Fruit fly (Drosophila melanogaster) whole organism, embryonic: ENCODE results near the gene meigo.

Source experiments
- Asciz ChIP-seq: fragments of 200-800 bp; sonication (Bioruptor generic); optimal IDR thresholded peaks from 2 replicates; lab custom pipeline; 2017; ENCODE audit warnings: missing biosample characterization, mild to moderate bottlenecking, missing genetic modification characterization, missing genetic modification reagents
- Bgb ChIP-seq: fragments of 200-800 bp; sonication (Bioruptor generic); IDR thresholded peaks from 2 replicates; pipeline ENCODE4 v1.3.6; 2022; ENCODE audit warnings: missing biosample characterization, missing genetic modification characterization; ENCODE audit not compliant: partially characterized antibody
- CG10267 ChIP-seq: fragments of 200-800 bp; sonication (Bioruptor generic); optimal IDR thresholded peaks from 2 replicates; lab custom pipeline; 2018; ENCODE audit warnings: missing biosample characterization, mild to moderate bottlenecking, missing genetic modification characterization, moderate library complexity
- CG11398 ChIP-seq: fragments of 200-800 bp; sonication (Bioruptor generic); optimal IDR thresholded peaks from 2 replicates; lab custom pipeline; 2016; ENCODE audit warnings: missing biosample characterization, missing genetic modification characterization
- CG12299 ChIP-seq: fragments of 200-800 bp; sonication (Bioruptor generic); optimal IDR thresholded peaks from 2 replicates; lab custom pipeline; 2018; ENCODE audit warnings: missing biosample characterization, mild to moderate bottlenecking, missing genetic modification characterization
- CG12769 ChIP-seq: fragments of 200-800 bp; sonication (Bioruptor generic); optimal IDR thresholded peaks from 2 replicates; lab custom pipeline; 2019; ENCODE audit warnings: missing biosample characterization, mild to moderate bottlenecking, missing genetic modification characterization, moderate library complexity
- CG13424 ChIP-seq: fragments of 200-800 bp; sonication (Bioruptor generic); optimal IDR thresholded peaks from 2 replicates; lab custom pipeline; 2019; ENCODE audit warnings: missing biosample characterization, mild to moderate bottlenecking, missing genetic modification characterization, moderate library complexity
- CG15269 ChIP-seq: fragments of 200-800 bp; sonication (Bioruptor generic); optimal IDR thresholded peaks from 2 replicates; lab custom pipeline; 2018; ENCODE audit warnings: missing biosample characterization, mild to moderate bottlenecking, missing genetic modification characterization, moderate library complexity
- CG1529 ChIP-seq: fragments of 200-800 bp; sonication (Bioruptor generic); optimal IDR thresholded peaks from 3 replicates; lab custom pipeline; 2018; ENCODE audit warnings: missing biosample characterization, missing genetic modification characterization
- CG18764 ChIP-seq: fragments of 200-800 bp; sonication (Bioruptor generic); optimal IDR thresholded peaks from 3 replicates; lab custom pipeline; 2016; ENCODE audit warnings: missing biosample characterization, missing genetic modification characterization
- CG30020 ChIP-seq: fragments of 200-800 bp; optimal IDR thresholded peaks from 2 replicates; lab custom pipeline; 2019; ENCODE audit warnings: missing biosample characterization, mild to moderate bottlenecking, missing genetic modification characterization, moderate library complexity
- CG4820 ChIP-seq: fragments of 200-800 bp; sonication (Bioruptor generic); optimal IDR thresholded peaks from 3 replicates; lab custom pipeline; 2016; ENCODE audit warnings: missing biosample characterization, missing genetic modification characterization
- CG7928 ChIP-seq: fragments of 200-800 bp; sonication (Bioruptor generic); optimal IDR thresholded peaks from 2 replicates; lab custom pipeline; 2017; ENCODE audit warnings: missing biosample characterization, mild to moderate bottlenecking, missing genetic modification characterization
- CG9797 ChIP-seq: fragments of 200-800 bp; sonication (Bioruptor generic); optimal IDR thresholded peaks from 3 replicates; lab custom pipeline; 2018; ENCODE audit warnings: missing biosample characterization, mild to moderate bottlenecking, missing genetic modification characterization
- CkIIα-i1 ChIP-seq: fragments of 200-800 bp; sonication (Bioruptor generic); IDR thresholded peaks from 2 replicates; pipeline ENCODE4 v1.3.6; 2022; ENCODE audit warnings: missing biosample characterization, missing genetic modification characterization
- CoRest ChIP-seq: fragments of 200-800 bp; sonication (Bioruptor generic); optimal IDR thresholded peaks from 3 replicates; lab custom pipeline; 2018; ENCODE audit warnings: missing biosample characterization, mild to moderate bottlenecking, missing genetic modification characterization, moderate library complexity
- D19A ChIP-seq: fragments of 200-800 bp; optimal IDR thresholded peaks from 3 replicates; lab custom pipeline; 2019; ENCODE audit warnings: missing biosample characterization, mild to moderate bottlenecking, missing genetic modification characterization, moderate library complexity
- Dll ChIP-seq: fragments of 200-800 bp; sonication (Bioruptor generic); IDR thresholded peaks from 4 replicates; pipeline ENCODE4 v1.3.6; 2022; ENCODE audit warnings: missing biosample characterization, missing genetic modification characterization; ENCODE audit not compliant: partially characterized antibody
- Dref ChIP-seq: fragments of 200-800 bp; sonication (Bioruptor generic); IDR thresholded peaks from 2 replicates; pipeline ENCODE4 v1.3.6; 2022; ENCODE audit warnings: missing biosample characterization, missing genetic modification characterization
- Ets97D ChIP-seq: fragments of 200-800 bp; sonication (Bioruptor generic); optimal IDR thresholded peaks from 3 replicates; lab custom pipeline; 2016; ENCODE audit warnings: missing biosample characterization, missing genetic modification characterization
- H2.0 ChIP-seq: fragments of 200-800 bp; sonication (Bioruptor generic); IDR thresholded peaks from 2 replicates; pipeline ENCODE4 v1.3.6; 2022; ENCODE audit warnings: missing biosample characterization, missing genetic modification characterization
- Hand ChIP-seq: fragments of 200-800 bp; sonication (Bioruptor generic); optimal IDR thresholded peaks from 2 replicates; lab custom pipeline; 2017; ENCODE audit warnings: mild to moderate bottlenecking, missing biosample characterization, missing genetic modification reagents, missing genetic modification characterization
- Hey ChIP-seq: fragments of 200-800 bp; sonication (Bioruptor generic); optimal IDR thresholded peaks from 3 replicates; lab custom pipeline; 2018; ENCODE audit warnings: missing biosample characterization, mild to moderate bottlenecking, missing genetic modification characterization
- Hmr ChIP-seq: fragments of 200-800 bp; sonication (Bioruptor generic); optimal IDR thresholded peaks from 3 replicates; lab custom pipeline; 2017; ENCODE audit warnings: mild to moderate bottlenecking, missing biosample characterization, missing genetic modification reagents, missing genetic modification characterization
- Lim3 ChIP-seq: fragments of 200-800 bp; sonication (Bioruptor generic); IDR thresholded peaks from 2 replicates; pipeline ENCODE4 v1.3.6; 2022; ENCODE audit warnings: missing biosample characterization, missing genetic modification characterization
- Med ChIP-seq: fragments of 200-800 bp; sonication (Bioruptor generic); peaks from one replicate; lab custom pipeline; 2016; ENCODE audit warnings: missing biosample characterization, missing genetic modification characterization, mild to moderate bottlenecking, inconsistent platforms, moderate library complexity
- Sox102F ChIP-seq: fragments of 200-800 bp; sonication (Bioruptor generic); optimal IDR thresholded peaks from 2 replicates; lab custom pipeline; 2018; ENCODE audit warnings: missing biosample characterization, mild to moderate bottlenecking, missing genetic modification characterization, moderate library complexity
- Xrp1 ChIP-seq: fragments of 200-800 bp; sonication (Bioruptor generic); IDR thresholded peaks from 2 replicates; pipeline ENCODE4 v1.3.6; 2022; ENCODE audit warnings: missing biosample characterization, missing genetic modification characterization
- abd-A ChIP-seq: fragments of 200-800 bp; sonication (Bioruptor generic); optimal IDR thresholded peaks from 3 replicates; lab custom pipeline; 2019; ENCODE audit warnings: missing biosample characterization, mild to moderate bottlenecking, missing genetic modification characterization, moderate library complexity
- croc ChIP-seq: fragments of 200-800 bp; sonication (Bioruptor generic); conservative IDR thresholded peaks from 3 replicates; pipeline ENCODE4 v1.3.6; 2022; ENCODE audit warnings: missing biosample characterization, missing genetic modification characterization
- esg ChIP-seq: fragments of 200-800 bp; sonication (Bioruptor generic); conservative IDR thresholded peaks from 2 replicates; pipeline ENCODE4 v1.3.6; 2022; ENCODE audit warnings: missing biosample characterization, missing genetic modification characterization
- exex ChIP-seq: fragments of 200-800 bp; sonication (Bioruptor generic); optimal IDR thresholded peaks from 4 replicates; lab custom pipeline; 2018; ENCODE audit warnings: missing biosample characterization, mild to moderate bottlenecking, missing genetic modification characterization, moderate library complexity
- fd64A ChIP-seq: fragments of 200-800 bp; sonication (Bioruptor generic); optimal IDR thresholded peaks from 3 replicates; lab custom pipeline; 2018; ENCODE audit warnings: missing biosample characterization, mild to moderate bottlenecking, missing genetic modification characterization
- knrl ChIP-seq: fragments of 200-800 bp; sonication (Bioruptor generic); IDR thresholded peaks from 3 replicates; pipeline ENCODE4 v1.3.6; 2022; ENCODE audit warnings: missing biosample characterization, missing genetic modification characterization; ENCODE audit not compliant: partially characterized antibody
- lab ChIP-seq: fragments of 200-800 bp; sonication (Bioruptor generic); optimal IDR thresholded peaks from 3 replicates; lab custom pipeline; 2017; ENCODE audit warnings: missing biosample characterization, missing genetic modification characterization, mild to moderate bottlenecking, moderate library complexity, missing genetic modification reagents
- luna ChIP-seq: fragments of 200-800 bp; sonication (Bioruptor generic); optimal IDR thresholded peaks from 2 replicates; lab custom pipeline; 2016; ENCODE audit warnings: missing biosample characterization, missing genetic modification characterization
- maf-S ChIP-seq: fragments of 200-800 bp; sonication (Bioruptor generic); optimal IDR thresholded peaks from 2 replicates; lab custom pipeline; 2016; ENCODE audit warnings: missing biosample characterization, missing genetic modification characterization
- pan ChIP-seq, 4 experiments: fragments of >200 bp in 3 of 4; fragments of 200-800 bp in 1 of 4; sonication (Bioruptor generic) in 1 of 4; optimal IDR thresholded peaks in 3 of 4; IDR thresholded peaks in 1 of 4; 2 replicates each; pipeline versions ENCODE4 v1.3.6 to Lab custom; 2017 to 2022; ENCODE audit warnings: missing biosample characterization in 2 of 4, missing genetic modification characterization in 2 of 4, mixed read lengths in 1 of 4
- prd ChIP-seq, 3 experiments: fragments of >200 bp in 2 of 3; fragments of 200-800 bp in 1 of 3; sonication (Bioruptor generic) in 1 of 3; optimal IDR thresholded peaks in 2 of 3; IDR thresholded peaks in 1 of 3; 2 replicates in 2 of 3; 3 replicates in 1 of 3; pipeline versions ENCODE4 v1.3.6 to Lab custom; 2017 to 2022; ENCODE audit warnings: missing biosample characterization in 1 of 3, missing genetic modification characterization in 1 of 3
- pum ChIP-seq: fragments of 200-800 bp; sonication (Bioruptor generic); optimal IDR thresholded peaks from 2 replicates; lab custom pipeline; 2016; ENCODE audit warnings: missing biosample characterization, missing genetic modification characterization
- pzg ChIP-seq: fragments of 200-800 bp; sonication (Bioruptor generic); optimal IDR thresholded peaks from 3 replicates; lab custom pipeline; 2018; ENCODE audit warnings: missing biosample characterization, mild to moderate bottlenecking, missing genetic modification characterization, moderate library complexity
- rib ChIP-seq: fragments of 200-800 bp; sonication (Bioruptor generic); IDR thresholded peaks from 2 replicates; pipeline ENCODE4 v1.3.6; 2022; ENCODE audit warnings: missing biosample characterization, missing genetic modification characterization
- slbo ChIP-seq: fragments of 200-800 bp; sonication (Bioruptor generic); IDR thresholded peaks from 2 replicates; pipeline ENCODE4 v1.3.6; 2022; ENCODE audit warnings: missing biosample characterization, missing genetic modification characterization
- sna ChIP-seq: fragments of 200-800 bp; sonication (Bioruptor generic); IDR thresholded peaks from 2 replicates; pipeline ENCODE4 v1.3.6; 2022; ENCODE audit warnings: missing biosample characterization, missing genetic modification characterization; ENCODE audit not compliant: partially characterized antibody
- stwl ChIP-seq: fragments of 200-800 bp; sonication (Bioruptor generic); optimal IDR thresholded peaks from 3 replicates; lab custom pipeline; 2018; ENCODE audit warnings: missing biosample characterization, mild to moderate bottlenecking, missing genetic modification characterization, moderate library complexity
- trem ChIP-seq: fragments of 200-800 bp; optimal IDR thresholded peaks from 3 replicates; lab custom pipeline; 2019; ENCODE audit warnings: missing biosample characterization, mild to moderate bottlenecking, missing genetic modification characterization, moderate library complexity
- trh ChIP-seq: fragments of 200-800 bp; sonication (Bioruptor generic); optimal IDR thresholded peaks from 2 replicates; lab custom pipeline; 2016; ENCODE audit warnings: missing biosample characterization, missing genetic modification characterization
- yki ChIP-seq: fragments of >200 bp; optimal IDR thresholded peaks from 3 replicates; lab custom pipeline; 2018
- zfh1 ChIP-seq: fragments of 200-800 bp; sonication (Bioruptor generic); IDR thresholded peaks from 3 replicates; pipeline ENCODE4 v1.3.6; 2022; ENCODE audit warnings: missing biosample characterization, missing genetic modification characterization

meigo gene

DNA sequence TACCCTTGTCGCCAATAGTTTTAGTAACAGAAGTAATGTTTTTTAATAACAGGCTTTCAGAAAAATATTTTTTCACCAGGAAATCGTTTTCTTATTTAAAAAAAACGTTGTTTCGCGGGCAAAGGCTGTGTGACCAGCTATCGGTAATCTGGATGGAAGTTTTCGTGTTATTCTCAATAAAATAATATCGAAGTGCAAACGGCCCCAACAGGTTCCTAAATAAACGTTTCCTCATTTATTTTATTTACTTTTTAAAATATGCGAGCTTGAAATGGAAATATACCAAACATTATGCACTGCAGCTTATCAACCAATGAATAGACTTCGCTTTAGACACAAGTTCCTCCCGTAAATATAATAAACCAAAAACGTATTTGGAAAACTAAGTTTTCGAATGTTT is 8.0 kb upstream of the meigo start, which contains the start of gene Ice2 (continued):
- 0 out of 2 replicates have a peak, but pooled peaks have one; percentile 34 for TF ChIP-seq slbo
- no peak for TF ChIP-seq CG11398 (GFP tag; lab: Kevin White, UChicago)
- TF ChIP-seq Dref (GFP tag; lab: Robert Waterston, UW): peak; percentile 73
- TF ChIP-seq knrl: peak; percentile 52; the same call in 2 of the 3 replicates
- TF ChIP-seq pan (optimal IDR thresholded peaks at IDR 0.05; lab: Kevin White, UChicago): no peak
- no peak for TF ChIP-seq pan (GFP tag; optimal IDR thresholded peaks at IDR 0.05 in 1 of 2, IDR thresholded peaks at IDR 0.05 in 1 of 2)
- TF ChIP-seq zfh1 (GFP tag; lab: Robert Waterston, UW): peak; percentile 21; the same call in 1 of the 3 replicates
- TF ChIP-seq CG12299 (tag; lab: Kevin White, UChicago): no peak
- no peak for TF ChIP-seq Lim3 (GFP tag; lab: Robert Waterston, UW)
- TF ChIP-seq exex (tag; lab: Kevin White, UChicago): no peak
- TF ChIP-seq CG1529: no peak
- TF ChIP-seq H2.0 (GFP tag; lab: Robert Waterston, UW): no peak
- no peak for TF ChIP-seq yki (lab: Kevin White, UChicago)
- TF ChIP-seq prd (optimal IDR thresholded peaks at IDR 0.05; lab: Kevin White, UChicago): no peak
- no peak for TF ChIP-seq prd (GFP tag; IDR thresholded peaks at IDR 0.05; lab: Robert Waterston, UW)
- TF ChIP-seq croc: no peak
- TF ChIP-seq Sox102F (GFP tag; lab: Kevin White, UChicago): no peak
- peak; percentile 38 for TF ChIP-seq CG30020 (tag; lab: Kevin White, UChicago)
- TF ChIP-seq esg (GFP tag; lab: Robert Waterston, UW): no peak
- TF ChIP-seq D19A (tag; lab: Kevin White, UChicago): no peak
- no peak for TF ChIP-seq fd64A (GFP tag; lab: Kevin White, UChicago)
- TF ChIP-seq stwl (tag; lab: Kevin White, UChicago): peak; percentile 42
- no peak for TF ChIP-seq maf-S (GFP tag; lab: Kevin White, UChicago)
- TF ChIP-seq Asciz (GFP tag; lab: Kevin White, UChicago): no peak
- TF ChIP-seq CG13424 (tag; lab: Kevin White, UChicago): peak; percentile 41
- TF ChIP-seq Xrp1: peak; percentile 25; the same call in 1 of the 2 replicates
- TF ChIP-seq trem (tag; lab: Kevin White, UChicago): peak; percentile 46
- no peak for TF ChIP-seq CG12769
- no peak for TF ChIP-seq rib
- TF ChIP-seq CoRest (tag; lab: Kevin White, UChicago): peak; percentile 16
- TF ChIP-seq pum (GFP tag; lab: Kevin White, UChicago): no peak
- no peak for TF ChIP-seq CG15269 (tag; lab: Kevin White, UChicago)
- TF ChIP-seq Dll (GFP tag; lab: Robert Waterston, UW): peak; percentile 42; the same call in 1 of the 4 replicates
- peak; percentile 63 for TF ChIP-seq CG10267 (tag; lab: Kevin White, UChicago)
- no peak for TF ChIP-seq Hand
- TF ChIP-seq luna (GFP tag; lab: Kevin White, UChicago): no peak
- no peak for TF ChIP-seq CkIIα-i1 (GFP tag; lab: Robert Waterston, UW)
- no peak for TF ChIP-seq Hey (tag; lab: Kevin White, UChicago)
- TF ChIP-seq trh: no peak
- no peak for TF ChIP-seq Hmr (GFP tag; lab: Kevin White, UChicago)
- TF ChIP-seq CG7928: no peak
- TF ChIP-seq lab: no peak
- TF ChIP-seq Ets97D: peak; percentile 61
- TF ChIP-seq sna (GFP tag; lab: Robert Waterston, UW): no peak
- TF ChIP-seq pzg: peak; percentile 61
- no peak for TF ChIP-seq CG4820
- TF ChIP-seq Med (GFP tag; lab: Kevin White, UChicago): peak; percentile 76
- TF ChIP-seq CG18764 (GFP tag; lab: Kevin White, UChicago): peak; percentile 99
- TF ChIP-seq Bgb (GFP tag; lab: Robert Waterston, UW): peak; percentile 47; the same call in 1 of the 2 replicates
- peak; percentile 63 for TF ChIP-seq CG9797 (GFP tag; lab: Kevin White, UChicago)
- no peak for TF ChIP-seq abd-A
